Worm (Caenorhabditis elegans): ENCODE measurements around the gene uaf-1.
"Not testable (repeated sequence)": the region's sequence is repeated elsewhere in the genome, so short reads cannot be mapped to it uniquely, and the experiment has no call there.

The uaf-1 gene

DNA sequence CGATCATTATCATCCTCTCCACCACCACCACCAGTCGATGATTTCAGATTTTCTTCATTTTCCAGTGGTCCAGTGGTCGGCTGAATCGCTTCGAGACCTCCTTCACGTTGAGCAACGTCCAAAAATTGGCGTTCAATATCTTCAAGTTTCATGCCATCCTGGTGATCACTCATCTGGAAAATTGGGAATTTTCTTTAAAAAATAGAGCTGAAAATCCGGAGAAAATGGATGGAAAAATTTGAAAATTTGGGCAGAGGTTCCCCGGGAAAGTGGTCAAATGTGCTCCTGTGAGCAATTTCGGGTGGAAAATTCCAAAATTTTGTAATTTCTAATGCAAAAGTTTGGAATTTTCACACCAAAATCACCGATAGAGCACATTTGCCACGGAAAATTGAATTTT, at the start of gene uaf-1:
uaf-1 (minus strand) TSS at position 173 of the 400 bp plus-strand sequence.
- TF ChIP-seq mep-1 (tag; optimal IDR thresholded peaks at IDR 0.05); drap-1 (GFP tag; optimal IDR thresholded peaks at IDR 0.05); ceh-39 (tag; optimal IDR thresholded peaks at IDR 0.05): not testable (repeated sequence)

DNA sequence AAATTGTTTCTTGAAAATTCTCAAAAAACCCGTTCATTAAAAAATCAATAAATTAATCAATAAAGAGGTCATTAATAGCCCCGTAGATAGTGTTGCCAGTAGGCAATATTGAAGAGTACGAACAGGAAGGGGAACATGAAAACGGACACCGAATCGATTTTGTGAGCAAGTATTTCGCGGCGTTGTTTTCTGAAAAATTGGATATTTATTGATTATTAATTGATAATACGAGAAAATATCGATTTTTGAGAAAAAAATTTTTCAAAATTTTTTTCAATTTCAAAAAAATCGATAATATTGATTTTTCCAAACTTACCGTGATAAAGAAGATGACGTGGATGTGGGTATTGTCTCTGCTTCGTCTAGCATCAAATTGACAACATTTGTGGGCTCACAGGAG, 49.1 kb upstream of the uaf-1 start:
- TF ChIP-seq ham-2 (GFP tag; optimal IDR thresholded peaks at IDR 0.05) (no peak), mab-5 (tag; optimal IDR thresholded peaks at IDR 0.05) (no peak), ceh-83 (GFP tag; optimal IDR thresholded peaks at IDR 0.05) (no peak), hlh-1 (tag; optimal IDR thresholded peaks at IDR 0.05) (no peak), ces-1 (GFP tag; optimal IDR thresholded peaks at IDR 0.05) (no peak), nhr-76 (tag; optimal IDR thresholded peaks at IDR 0.05) (no peak), unc-62 (GFP tag; optimal IDR thresholded peaks at IDR 0.05) (no peak), snpc-4 (tag; optimal IDR thresholded peaks at IDR 0.05) (no peak), elt-3 (tag; optimal IDR thresholded peaks at IDR 0.05) (no peak), lin-32 (GFP tag; optimal IDR thresholded peaks at IDR 0.05) (no peak), mep-1 (tag; optimal IDR thresholded peaks at IDR 0.05) (no peak), M03D4.4 (tag; optimal IDR thresholded peaks at IDR 0.05) (no peak)

ce11 chrIII:1122239-1122638, 45.9 kb upstream of the uaf-1 start:
- peak; percentile 59 for TF ChIP-seq lin-32 (GFP tag; optimal IDR thresholded peaks at IDR 0.05)
- no peak for TF ChIP-seq ces-1 (GFP tag; optimal IDR thresholded peaks at IDR 0.05)
- TF ChIP-seq sptf-1 (tag; optimal IDR thresholded peaks at IDR 0.05): peak; percentile 80
- TF ChIP-seq bed-3 (GFP tag; optimal IDR thresholded peaks at IDR 0.05): peak; percentile 57
- no peak for TF ChIP-seq mab-5 (tag; optimal IDR thresholded peaks at IDR 0.05)
- TF ChIP-seq ceh-43 (GFP tag; optimal IDR thresholded peaks at IDR 0.05): peak; percentile 37
- peak; percentile 68 for TF ChIP-seq M03D4.4 (tag; optimal IDR thresholded peaks at IDR 0.05)
- peak; percentile 72 for TF ChIP-seq mls-2 (tag; optimal IDR thresholded peaks at IDR 0.05)
- TF ChIP-seq ceh-39 (tag; optimal IDR thresholded peaks at IDR 0.05): no peak
- peak; percentile 41 for TF ChIP-seq flh-1 (GFP tag; optimal IDR thresholded peaks at IDR 0.05)
- peak; percentile 29 for TF ChIP-seq ham-2 (GFP tag; optimal IDR thresholded peaks at IDR 0.05)
- peak; percentile 62 for TF ChIP-seq sem-2 (GFP tag; optimal IDR thresholded peaks at IDR 0.05)
- no peak for TF ChIP-seq unc-62 (GFP tag; optimal IDR thresholded peaks at IDR 0.05)
- peak; percentile 78 for TF ChIP-seq drap-1 (GFP tag; optimal IDR thresholded peaks at IDR 0.05)
- peak; percentile 60 for TF ChIP-seq ceh-83 (GFP tag; optimal IDR thresholded peaks at IDR 0.05)
- no peak for TF ChIP-seq nhr-237 (tag; optimal IDR thresholded peaks at IDR 0.05)
- peak; percentile 68 for TF ChIP-seq cnd-1 (tag; optimal IDR thresholded peaks at IDR 0.05)

DNA sequence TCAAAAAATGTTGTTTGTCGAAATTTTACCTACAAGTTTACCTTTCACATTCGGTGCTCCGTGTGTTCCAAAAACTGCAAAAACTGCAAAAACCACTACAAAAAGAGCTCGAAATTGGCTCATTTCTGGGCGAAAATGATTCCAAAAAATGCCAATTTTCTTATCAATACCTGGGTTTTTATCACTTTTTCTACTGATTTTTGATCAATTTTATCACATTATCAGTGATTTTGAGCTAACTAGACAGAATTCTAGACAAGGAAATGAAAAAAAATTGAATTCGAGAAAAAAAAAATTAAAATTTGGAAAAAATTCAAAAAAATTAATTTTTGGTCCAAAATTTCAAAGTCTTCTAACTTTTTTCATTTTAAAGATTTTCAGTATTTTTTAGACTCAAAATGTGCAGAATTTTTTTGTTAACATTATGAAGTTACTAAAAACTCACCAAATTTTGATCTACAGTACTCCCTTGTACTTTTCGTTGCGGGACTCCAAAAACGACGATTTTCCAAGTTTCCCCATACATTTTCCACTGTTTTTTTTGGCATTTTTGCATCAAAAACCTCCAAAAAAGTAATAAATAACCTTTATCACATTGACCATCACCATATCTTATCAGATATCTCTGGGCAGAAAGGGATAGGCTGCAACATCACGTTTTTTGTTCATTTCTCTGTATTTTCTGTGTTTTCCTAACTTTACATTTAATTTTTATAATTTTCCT, 39.6 kb upstream of the uaf-1 start, which contains the start of the genes F58B6.1 and acsd-1:
F58B6.1 (minus strand) TSS at position 133 of the 724 bp plus-strand sequence.
acsd-1 (plus strand) TSS at position 674 of the 724 bp plus-strand sequence.
- TF ChIP-seq ham-2 (GFP tag; optimal IDR thresholded peaks at IDR 0.05): no peak

DNA sequence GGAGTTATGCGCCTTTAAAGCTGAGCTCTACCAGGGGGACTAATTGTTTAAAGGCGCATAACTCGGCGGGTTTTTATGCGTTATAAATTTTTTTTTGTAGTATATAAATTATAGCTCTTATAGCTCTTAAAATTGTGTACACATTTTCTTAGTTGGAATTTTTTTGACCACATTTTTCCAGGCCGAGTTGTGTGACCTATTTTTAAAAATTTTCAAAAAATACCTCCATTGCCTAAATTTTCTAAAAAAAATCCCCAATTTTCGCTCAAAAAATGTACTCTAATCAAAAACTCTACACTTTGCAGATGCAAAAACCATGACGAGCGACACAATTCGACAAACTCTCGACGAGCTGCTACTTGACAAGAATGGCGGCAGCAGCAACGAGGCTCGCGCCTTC, 26.6 kb upstream of the uaf-1 start, which contains the start of gene exc-6:
exc-6 (plus strand) TSS at position 301 of the 400 bp plus-strand sequence.
- TF ChIP-seq sem-2 (GFP tag; optimal IDR thresholded peaks at IDR 0.05) (no peak), elt-1 (tag; optimal IDR thresholded peaks at IDR 0.05; ENCODE audit: borderline replicate concordance, insufficient read depth) (no peak), blmp-1 (tag; optimal IDR thresholded peaks at IDR 0.05) (no peak), lin-13 (tag; optimal IDR thresholded peaks at IDR 0.05) (no peak), M03D4.4 (tag; optimal IDR thresholded peaks at IDR 0.05) (no peak), nhr-76 (tag; optimal IDR thresholded peaks at IDR 0.05) (no peak)

ce11 chrIII:1099523-1099922, 23.2 kb upstream of the uaf-1 start:
- TF ChIP-seq nhr-237 (tag; optimal IDR thresholded peaks at IDR 0.05) (no peak), ceh-39 (tag; optimal IDR thresholded peaks at IDR 0.05) (no peak), bed-3 (GFP tag; optimal IDR thresholded peaks at IDR 0.05) (no peak), unc-39 (tag; optimal IDR thresholded peaks at IDR 0.05) (no peak), hlh-1 (tag; optimal IDR thresholded peaks at IDR 0.05) (no peak), ces-1 (GFP tag; optimal IDR thresholded peaks at IDR 0.05) (no peak), snpc-4 (tag; optimal IDR thresholded peaks at IDR 0.05) (no peak)

Data from whole organism, mixed stage, embryonic.